Worm (Caenorhabditis elegans): ENCODE data around the gene algn-3.

DNA sequence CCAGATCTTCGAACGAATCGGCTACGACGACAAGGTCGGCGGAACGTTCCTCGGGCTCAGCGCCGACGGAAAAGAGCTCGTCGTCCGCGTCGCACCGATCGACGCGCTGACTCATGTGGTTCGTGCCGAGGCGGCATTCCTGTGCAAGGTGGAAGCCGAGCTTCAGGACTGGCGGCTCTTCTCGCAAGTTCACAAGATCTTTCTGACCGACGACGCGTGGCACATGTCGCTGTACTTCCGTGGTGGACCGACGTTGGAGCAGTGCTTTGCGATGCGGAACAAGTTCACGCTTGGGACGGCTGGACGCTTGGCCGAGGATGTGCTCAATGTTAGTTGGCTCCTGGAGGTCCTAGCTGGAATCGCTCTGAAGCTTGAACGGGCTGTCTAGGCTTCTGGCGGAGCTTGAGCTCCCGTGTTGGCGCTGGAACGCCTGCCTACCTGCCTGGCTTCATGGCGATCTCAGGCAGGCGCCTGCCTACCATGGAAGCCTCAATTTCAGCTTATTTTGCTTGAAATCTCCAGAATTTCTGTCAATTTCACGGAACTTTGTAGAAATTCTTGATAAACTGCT, 6.3 kb upstream of the algn-3 start:
- TF ChIP-seq F39B2.1 (GFP tag; IDR thresholded peaks at IDR 0.05): no peak
- no peak for TF ChIP-seq Y53F4B.3 (GFP tag; IDR thresholded peaks at IDR 0.05)
- TF ChIP-seq ccch-3 (GFP tag; optimal IDR thresholded peaks at IDR 0.05): no peak
- TF ChIP-seq ztf-3 (GFP tag; optimal IDR thresholded peaks at IDR 0.05): no peak
- no peak for TF ChIP-seq F49E8.2 (tag; optimal IDR thresholded peaks at IDR 0.05; ENCODE audit: insufficient read depth)
- no peak for TF ChIP-seq dpl-1 (GFP tag; optimal IDR thresholded peaks at IDR 0.05)
- no peak for TF ChIP-seq lin-40 (tag; optimal IDR thresholded peaks at IDR 0.05)

Measured in whole organism, young adult.